Worm (Caenorhabditis elegans) whole organism, late embryonic: ENCODE data around the gene grl-14.

ENCODE experiments used
- C38D4.7 ChIP-seq: fragments of 200-800 bp; sonication (Bioruptor generic); optimal IDR thresholded peaks from 2 replicates; lab custom pipeline; 2018; ENCODE audit warnings: mild to moderate bottlenecking, missing genetic modification characterization, moderate library complexity, missing compliant biosample characterization
- K02D7.2 ChIP-seq: sonication (generic microtip); optimal IDR thresholded peaks from 2 replicates; lab custom pipeline; 2017; ENCODE audit warnings: mild to moderate bottlenecking, missing genetic modification characterization, missing compliant biosample characterization
- K09A11.1 ChIP-seq: sonication (generic microtip); optimal IDR thresholded peaks from 2 replicates; lab custom pipeline; 2017; ENCODE audit warnings: antibody characterized with exemption, mild to moderate bottlenecking, missing genetic modification characterization, missing compliant biosample characterization; ENCODE audit not compliant: insufficient read depth
- ahr-1 ChIP-seq: sonication (generic microtip); optimal IDR thresholded peaks from 2 replicates; lab custom pipeline; 2016; ENCODE audit warnings: missing genetic modification characterization, missing compliant biosample characterization
- ama-1 ChIP-seq: fragments of 150-350 bp; optimal IDR thresholded peaks from 2 replicates; lab custom pipeline; 2014
- ceh-14 ChIP-seq: sonication (generic microtip); optimal IDR thresholded peaks from 2 replicates; lab custom pipeline; 2016; ENCODE audit warnings: missing genotype, missing genetic modification characterization, missing compliant biosample characterization
- ceh-18 ChIP-seq: sonication (generic microtip); optimal IDR thresholded peaks from 2 replicates; lab custom pipeline; 2016; ENCODE audit warnings: missing genetic modification characterization, missing compliant biosample characterization
- ceh-22 ChIP-seq: sonication (generic microtip); optimal IDR thresholded peaks from 2 replicates; lab custom pipeline; 2017; ENCODE audit warnings: missing biosample characterization, missing genetic modification characterization
- ceh-24 ChIP-seq: sonication (generic microtip); optimal IDR thresholded peaks from 2 replicates; lab custom pipeline; 2016; ENCODE audit warnings: mild to moderate bottlenecking, missing genetic modification characterization, missing compliant biosample characterization
- ceh-30 ChIP-seq: fragments of 150-350 bp; optimal IDR thresholded peaks from 2 replicates; lab custom pipeline; 2014; ENCODE audit warnings: missing biosample characterization, missing genetic modification characterization
- ceh-31 ChIP-seq: sonication (generic microtip); optimal IDR thresholded peaks from 2 replicates; lab custom pipeline; 2016; ENCODE audit warnings: missing genetic modification characterization, missing compliant biosample characterization
- ceh-34 ChIP-seq: sonication (generic microtip); optimal IDR thresholded peaks from 2 replicates; lab custom pipeline; 2016; ENCODE audit warnings: mild to moderate bottlenecking, missing genetic modification characterization, missing compliant biosample characterization
- ceh-45 ChIP-seq: fragments of 200-800 bp; sonication (Bioruptor generic); IDR thresholded peaks from 2 replicates; pipeline ENCODE4 v1.3.6; 2022; ENCODE audit warnings: missing genetic modification reagents, missing genetic modification characterization, missing compliant biosample characterization
- ceh-48 ChIP-seq: sonication (generic microtip); optimal IDR thresholded peaks from 2 replicates; lab custom pipeline; 2016; ENCODE audit warnings: missing genetic modification characterization, inconsistent platforms, missing compliant biosample characterization
- ceh-6 ChIP-seq: fragments of 200-800 bp; sonication (Bioruptor generic); optimal IDR thresholded peaks from 2 replicates; lab custom pipeline; 2018; ENCODE audit warnings: mild to moderate bottlenecking, missing genetic modification characterization, missing compliant biosample characterization
- che-1 ChIP-seq: sonication (generic microtip); optimal IDR thresholded peaks from 2 replicates; lab custom pipeline; 2016; ENCODE audit warnings: mild to moderate bottlenecking, missing genetic modification characterization, missing compliant biosample characterization
- dmd-4 ChIP-seq: sonication (generic microtip); optimal IDR thresholded peaks from 2 replicates; lab custom pipeline; 2016; ENCODE audit warnings: borderline replicate concordance, missing genetic modification characterization, missing compliant biosample characterization
- elt-2 ChIP-seq: sonication (generic microtip); optimal IDR thresholded peaks from 2 replicates; lab custom pipeline; 2016; ENCODE audit warnings: missing genetic modification reagents, missing genetic modification characterization, missing compliant biosample characterization
- elt-4 ChIP-seq: sonication (generic microtip); optimal IDR thresholded peaks from 2 replicates; lab custom pipeline; 2016; ENCODE audit warnings: missing genetic modification characterization, missing compliant biosample characterization
- eyg-1 ChIP-seq: sonication (generic microtip); optimal IDR thresholded peaks from 2 replicates; lab custom pipeline; 2016; ENCODE audit warnings: missing genotype, missing genetic modification characterization, missing compliant biosample characterization
- fkh-6 ChIP-seq: sonication (generic microtip); optimal IDR thresholded peaks from 2 replicates; lab custom pipeline; 2016; ENCODE audit warnings: missing genetic modification characterization, missing compliant biosample characterization
- hlh-13 ChIP-seq: fragments of 200-800 bp; sonication (Bioruptor generic); optimal IDR thresholded peaks from 2 replicates; lab custom pipeline; 2018; ENCODE audit warnings: mild to moderate bottlenecking, missing genetic modification characterization, missing compliant biosample characterization
- hlh-15 ChIP-seq: sonication (generic microtip); optimal IDR thresholded peaks from 2 replicates; lab custom pipeline; 2016; ENCODE audit warnings: missing genetic modification characterization, missing compliant biosample characterization
- hlh-30 ChIP-seq: sonication (generic microtip); optimal IDR thresholded peaks from 2 replicates; lab custom pipeline; 2017; ENCODE audit warnings: antibody characterized with exemption, missing genetic modification characterization, missing compliant biosample characterization; ENCODE audit not compliant: insufficient read depth
- hlh-6 ChIP-seq: sonication (generic microtip); optimal IDR thresholded peaks from 2 replicates; lab custom pipeline; 2016; ENCODE audit warnings: missing genotype, missing genetic modification characterization, missing compliant biosample characterization
- lim-6 ChIP-seq: sonication (generic microtip); optimal IDR thresholded peaks from 2 replicates; lab custom pipeline; 2016; ENCODE audit warnings: missing genetic modification characterization, missing compliant biosample characterization
- lin-11 ChIP-seq: fragments of 200-800 bp; sonication (Bioruptor generic); optimal IDR thresholded peaks from 2 replicates; lab custom pipeline; 2018; ENCODE audit warnings: mild to moderate bottlenecking, missing genetic modification characterization, missing compliant biosample characterization
- madf-2 ChIP-seq: sonication (generic microtip); optimal IDR thresholded peaks from 2 replicates; lab custom pipeline; 2017; ENCODE audit warnings: missing genetic modification characterization, missing compliant biosample characterization
- mec-3 ChIP-seq: sonication (generic microtip); optimal IDR thresholded peaks from 2 replicates; lab custom pipeline; 2016; ENCODE audit warnings: borderline replicate concordance, missing genetic modification characterization, missing compliant biosample characterization
- nfya-1 ChIP-seq: sonication (generic microtip); optimal IDR thresholded peaks from 2 replicates; lab custom pipeline; 2017; ENCODE audit warnings: missing genetic modification characterization, mild to moderate bottlenecking, missing compliant biosample characterization, antibody characterized with exemption, moderate library complexity
- odd-2 ChIP-seq: sonication (generic microtip); optimal IDR thresholded peaks from 2 replicates; lab custom pipeline; 2017; ENCODE audit warnings: antibody characterized with exemption, mild to moderate bottlenecking, missing genetic modification characterization, missing compliant biosample characterization
- pat-9 ChIP-seq: fragments of 200-800 bp; sonication (Bioruptor generic); optimal IDR thresholded peaks from 2 replicates; lab custom pipeline; 2018; ENCODE audit warnings: mild to moderate bottlenecking, missing genetic modification characterization, moderate library complexity, missing compliant biosample characterization
- pax-1 ChIP-seq: fragments of 150-350 bp; optimal IDR thresholded peaks from 2 replicates; lab custom pipeline; 2014; ENCODE audit warnings: missing biosample characterization, missing genetic modification characterization
- pha-2 ChIP-seq: sonication (generic microtip); optimal IDR thresholded peaks from 2 replicates; lab custom pipeline; 2017; ENCODE audit warnings: mild to moderate bottlenecking, missing genetic modification characterization, missing compliant biosample characterization
- pha-4 ChIP-seq: fragments of 150-350 bp; optimal IDR thresholded peaks from 2 replicates; lab custom pipeline; 2018; ENCODE audit warnings: missing biosample characterization, missing genetic modification reagents, missing genetic modification characterization
- pqm-1 ChIP-seq: sonication (generic microtip); optimal IDR thresholded peaks from 2 replicates; lab custom pipeline; 2016; ENCODE audit warnings: missing genetic modification characterization, missing compliant biosample characterization
- pros-1 ChIP-seq: fragments of 150-350 bp; optimal IDR thresholded peaks from 2 replicates; lab custom pipeline; 2014; ENCODE audit warnings: missing biosample characterization, missing genetic modification reagents, missing genetic modification characterization
- rnt-1 ChIP-seq: sonication (generic microtip); optimal IDR thresholded peaks from 2 replicates; lab custom pipeline; 2016; ENCODE audit warnings: missing genetic modification characterization, missing compliant biosample characterization
- sdc-2 ChIP-seq: sonication (generic microtip); optimal IDR thresholded peaks from 2 replicates; lab custom pipeline; 2016; ENCODE audit warnings: missing genotype, missing genetic modification characterization, missing compliant biosample characterization
- sox-2 ChIP-seq: fragments of 200-800 bp; sonication (Bioruptor generic); IDR thresholded peaks from 2 replicates; pipeline ENCODE4 v1.3.6; 2022; ENCODE audit warnings: missing genetic modification reagents, missing genetic modification characterization, missing compliant biosample characterization
- tbx-7 ChIP-seq: sonication (generic microtip); optimal IDR thresholded peaks from 2 replicates; lab custom pipeline; 2016; ENCODE audit warnings: missing genotype, missing genetic modification characterization, missing compliant biosample characterization
- ttx-3 ChIP-seq: sonication (generic microtip); optimal IDR thresholded peaks from 2 replicates; lab custom pipeline; 2016; ENCODE audit warnings: missing genetic modification reagents, missing genetic modification characterization, missing compliant biosample characterization
- unc-3 ChIP-seq, 2 experiments: fragments of 200-800 bp in 1 of 2; sonication (Bioruptor generic) in 1 of 2; sonication (generic microtip) in 1 of 2; conservative IDR thresholded peaks in 1 of 2; optimal IDR thresholded peaks in 1 of 2; 2 replicates each; pipeline versions ENCODE4 v1.3.6 to Lab custom; 2016 to 2022; ENCODE audit warnings: missing compliant biosample characterization in 2 of 2, missing genetic modification characterization in 2 of 2, missing genetic modification reagents in 1 of 2
- unc-42 ChIP-seq: sonication (generic microtip); optimal IDR thresholded peaks from 2 replicates; lab custom pipeline; 2016; ENCODE audit warnings: missing genotype, missing genetic modification characterization, missing compliant biosample characterization
- unc-55 ChIP-seq: sonication (generic microtip); optimal IDR thresholded peaks from 2 replicates; lab custom pipeline; 2017; ENCODE audit warnings: missing biosample characterization, missing genetic modification reagents, missing genetic modification characterization
- unc-86 ChIP-seq: sonication (generic microtip); optimal IDR thresholded peaks from 2 replicates; lab custom pipeline; 2016; ENCODE audit warnings: missing genetic modification characterization, missing compliant biosample characterization
- zip-5 ChIP-seq: sonication (generic microtip); optimal IDR thresholded peaks from 2 replicates; lab custom pipeline; 2016; ENCODE audit warnings: missing genetic modification characterization, missing compliant biosample characterization

grl-14 gene

DNA sequence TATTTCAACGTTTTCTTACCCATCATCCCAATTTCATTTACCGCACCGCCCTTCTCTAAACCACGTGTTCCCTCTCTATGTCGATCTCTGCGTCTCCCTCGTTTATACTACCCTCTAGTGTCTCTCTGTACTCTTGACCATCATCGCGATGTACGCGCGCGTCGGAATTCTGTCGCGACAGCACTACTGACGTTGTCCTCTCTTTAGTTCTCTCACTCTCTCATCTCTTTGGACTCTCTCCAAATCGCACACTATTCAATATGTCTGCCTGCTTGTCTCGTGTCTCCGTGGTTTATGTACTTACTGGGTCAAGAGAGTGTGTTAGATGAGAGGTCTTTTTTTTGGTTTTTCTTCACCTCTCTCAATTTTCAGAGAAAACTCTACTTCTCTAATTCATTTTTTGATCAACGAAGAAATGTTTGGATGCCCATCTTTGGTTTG is 47.1 kb upstream of the grl-14 start (continued):
- TF ChIP-seq lin-11 (tag; lab: Kevin White, UChicago) (no peak), eyg-1 (tag; lab: Kevin White, UChicago) (no peak), ahr-1 (tag; lab: Kevin White, UChicago) (no peak), ttx-3 (tag; lab: Kevin White, UChicago) (peak; percentile 3), unc-42 (tag; lab: Kevin White, UChicago) (peak; percentile 98), ceh-34 (tag; lab: Kevin White, UChicago) (peak; percentile 73), K09A11.1 (tag; lab: Kevin White, UChicago) (peak; percentile 40), ceh-14 (tag; lab: Kevin White, UChicago) (peak; percentile 61), hlh-13 (GFP tag; lab: Kevin White, UChicago) (no peak), odd-2 (tag; lab: Kevin White, UChicago) (no peak), ceh-24 (tag; lab: Kevin White, UChicago) (no peak), tbx-7 (peak; percentile 21), lim-6 (tag; lab: Kevin White, UChicago) (no peak), zip-5 (tag; lab: Kevin White, UChicago) (no peak), ceh-48 (tag; lab: Kevin White, UChicago) (no peak), pqm-1 (tag; lab: Kevin White, UChicago) (peak; percentile 78), hlh-15 (tag; lab: Kevin White, UChicago) (no peak), nfya-1 (tag; lab: Kevin White, UChicago) (peak; percentile 90), unc-3 (GFP tag; conservative IDR thresholded peaks at IDR 0.05; lab: Robert Waterston, UW) (0 out of 2 replicates have a peak, but pooled peaks have one; percentile 13), unc-3 (tag; optimal IDR thresholded peaks at IDR 0.05; lab: Kevin White, UChicago) (no peak), ceh-45 (GFP tag; lab: Robert Waterston, UW) (no peak), ceh-22 (tag; lab: Kevin White, UChicago) (peak; percentile 85), pha-4 (tag; lab: Kevin White, UChicago) (peak; percentile 100), unc-55 (GFP tag; lab: Kevin White, UChicago) (peak; percentile 94), sox-2 (GFP tag; lab: Robert Waterston, UW) (no peak), pax-1 (peak; percentile 75), rnt-1 (peak; percentile 83), pros-1 (peak; percentile 15), sdc-2 (tag; lab: Kevin White, UChicago) (peak; percentile 65), ceh-18 (peak; percentile 95), pat-9 (no peak), fkh-6 (tag; lab: Kevin White, UChicago) (no peak), pha-2 (tag; lab: Kevin White, UChicago) (peak; percentile 27), ceh-31 (tag; lab: Kevin White, UChicago) (peak; percentile 94), mec-3 (tag; lab: Kevin White, UChicago) (no peak), unc-86 (no peak), ceh-30 (tag; lab: Kevin White, UChicago) (no peak), dmd-4 (no peak), K02D7.2 (tag; lab: Kevin White, UChicago) (no peak), hlh-6 (tag; lab: Kevin White, UChicago) (no peak), ceh-6 (GFP tag; lab: Kevin White, UChicago) (no peak), elt-2 (tag; lab: Kevin White, UChicago) (peak; percentile 27), madf-2 (tag; lab: Kevin White, UChicago) (peak; percentile 80), ama-1 (no peak)

ce11 chrV:20778886-20779285 is 46.5 kb upstream of the grl-14 start:
- TF ChIP-seq unc-55 (GFP tag; lab: Kevin White, UChicago), result no peak
- no peak for TF ChIP-seq rnt-1
- no peak for TF ChIP-seq pros-1
- TF ChIP-seq elt-4 (tag; lab: Kevin White, UChicago), result no peak
- TF ChIP-seq hlh-30 (tag; lab: Kevin White, UChicago), result no peak
- TF ChIP-seq che-1 (tag; lab: Kevin White, UChicago), result no peak
- no peak for TF ChIP-seq eyg-1 (tag; lab: Kevin White, UChicago)
- no peak for TF ChIP-seq C38D4.7 (GFP tag; lab: Kevin White, UChicago)
